Worm (Caenorhabditis elegans) whole organism, L1 larva: ENCODE data around the gene F13D12.3.

Source experiments
- C04F5.9 ChIP-seq: sonication (generic microtip); optimal IDR thresholded peaks from 2 replicates; lab custom pipeline; 2016; ENCODE audit warnings: missing genetic modification characterization, missing compliant biosample characterization
- C16A3.4 ChIP-seq: fragments of 150-350 bp; optimal IDR thresholded peaks from 2 replicates; lab custom pipeline; 2014; ENCODE audit warnings: missing biosample characterization, missing genetic modification characterization
- alr-1 ChIP-seq: fragments of 200-800 bp; sonication (Bioruptor generic); optimal IDR thresholded peaks from 2 replicates; lab custom pipeline; 2018; ENCODE audit warnings: borderline replicate concordance, mild to moderate bottlenecking, missing genetic modification characterization, missing compliant biosample characterization
- aly-2 ChIP-seq: fragments of 150-350 bp; optimal IDR thresholded peaks from 2 replicates; lab custom pipeline; 2014; ENCODE audit warnings: missing biosample characterization, missing genetic modification characterization
- ama-1 ChIP-seq: fragments of 150-350 bp; optimal IDR thresholded peaks from 2 replicates; lab custom pipeline; 2014
- blmp-1 ChIP-seq: fragments of 150-350 bp; optimal IDR thresholded peaks from 2 replicates; lab custom pipeline; 2014; ENCODE audit warnings: missing biosample characterization, missing genetic modification characterization
- ceh-63 ChIP-seq: fragments of 200-800 bp; sonication (Bioruptor generic); optimal IDR thresholded peaks from 2 replicates; lab custom pipeline; 2018; ENCODE audit warnings: mild to moderate bottlenecking, missing genetic modification characterization, missing compliant biosample characterization
- ceh-88 ChIP-seq: fragments of 200-800 bp; sonication (Bioruptor generic); IDR thresholded peaks from 2 replicates; pipeline ENCODE4 v1.3.6; 2022; ENCODE audit warnings: missing genetic modification characterization, missing compliant biosample characterization
- dpl-1 ChIP-seq, 3 experiments: fragments of 150-350 bp in 2 of 3; sonication (generic microtip) in 1 of 3; optimal IDR thresholded peaks; 2 replicates each; lab custom pipeline; 2014 to 2017; ENCODE audit warnings: missing biosample characterization in 3 of 3, missing genetic modification characterization in 3 of 3, missing genetic modification reagents in 3 of 3
- efl-1 ChIP-seq, 4 experiments: fragments of 150-350 bp; optimal IDR thresholded peaks in 3 of 4; peaks in 1 of 4; 1 replicate in 1 of 4; 2 replicates in 3 of 4; lab custom pipeline; 2014; ENCODE audit warnings: missing biosample characterization in 2 of 4, missing genetic modification characterization in 2 of 4, missing genetic modification reagents in 2 of 4
- egl-13 ChIP-seq: sonication (generic microtip); optimal IDR thresholded peaks from 2 replicates; lab custom pipeline; 2016; ENCODE audit warnings: missing genotype, missing genetic modification reagents, missing genetic modification characterization, missing compliant biosample characterization
- elt-2 ChIP-seq: sonication (generic microtip); optimal IDR thresholded peaks from 2 replicates; lab custom pipeline; 2016; ENCODE audit warnings: missing genetic modification characterization, mild to moderate bottlenecking, inconsistent platforms, missing compliant biosample characterization, missing genetic modification reagents
- fkh-4 ChIP-seq: sonication (generic microtip); optimal IDR thresholded peaks from 2 replicates; lab custom pipeline; 2016; ENCODE audit warnings: missing compliant biosample characterization, missing genetic modification characterization, borderline replicate concordance
- fkh-8 ChIP-seq: sonication (generic microtip); optimal IDR thresholded peaks from 2 replicates; lab custom pipeline; 2016; ENCODE audit warnings: mild to moderate bottlenecking, missing genetic modification characterization, missing compliant biosample characterization
- irx-1 ChIP-seq: sonication (generic microtip); optimal IDR thresholded peaks from 2 replicates; lab custom pipeline; 2016; ENCODE audit warnings: missing genetic modification characterization, missing compliant biosample characterization
- lin-35 ChIP-seq, 2 experiments: fragments of 150-350 bp; optimal IDR thresholded peaks; 2 replicates each; lab custom pipeline; 2014; ENCODE audit warnings: missing biosample characterization in 2 of 2, missing genetic modification characterization in 2 of 2, missing genetic modification reagents in 2 of 2
- lsy-2 ChIP-seq, 2 experiments: fragments of 150-350 bp; optimal IDR thresholded peaks; 2 replicates each; lab custom pipeline; 2014; ENCODE audit warnings: missing biosample characterization in 2 of 2, missing genetic modification characterization in 2 of 2
- mdl-1 ChIP-seq, 2 experiments: fragments of 150-350 bp; optimal IDR thresholded peaks; 2 replicates each; lab custom pipeline; 2014 to 2017; ENCODE audit warnings: missing biosample characterization in 2 of 2, missing genetic modification characterization in 2 of 2, inconsistent platforms in 1 of 2
- nhr-20 ChIP-seq: sonication (generic microtip); optimal IDR thresholded peaks from 2 replicates; lab custom pipeline; 2016; ENCODE audit warnings: mild to moderate bottlenecking, missing genetic modification characterization, missing compliant biosample characterization
- nhr-237 ChIP-seq: fragments of 150-350 bp; optimal IDR thresholded peaks from 2 replicates; lab custom pipeline; 2014; ENCODE audit warnings: missing biosample characterization, missing genetic modification characterization
- nhr-47 ChIP-seq: sonication (generic microtip); optimal IDR thresholded peaks from 2 replicates; lab custom pipeline; 2016; ENCODE audit warnings: mild to moderate bottlenecking, missing genetic modification characterization, moderate library complexity, missing compliant biosample characterization
- nhr-71 ChIP-seq: sonication (generic microtip); optimal IDR thresholded peaks from 2 replicates; lab custom pipeline; 2016; ENCODE audit warnings: mild to moderate bottlenecking, missing genetic modification characterization, moderate library complexity, missing compliant biosample characterization
- nhr-76 ChIP-seq: sonication (generic microtip); optimal IDR thresholded peaks from 2 replicates; lab custom pipeline; 2017; ENCODE audit warnings: missing biosample characterization, missing genetic modification characterization
- nhr-77 ChIP-seq: fragments of 150-350 bp; optimal IDR thresholded peaks from 2 replicates; lab custom pipeline; 2014; ENCODE audit warnings: missing biosample characterization, missing genetic modification characterization
- nhr-90 ChIP-seq: sonication (generic microtip); optimal IDR thresholded peaks from 2 replicates; lab custom pipeline; 2016; ENCODE audit warnings: mild to moderate bottlenecking, missing genetic modification characterization, missing compliant biosample characterization; ENCODE audit not compliant: poor library complexity
- pag-3 ChIP-seq: sonication (generic microtip); optimal IDR thresholded peaks from 2 replicates; lab custom pipeline; 2017; ENCODE audit warnings: missing genetic modification characterization, mild to moderate bottlenecking, missing compliant biosample characterization, antibody characterized with exemption, borderline replicate concordance; ENCODE audit not compliant: insufficient read depth
- pax-3 ChIP-seq: fragments of 200-800 bp; sonication (Bioruptor generic); optimal IDR thresholded peaks from 2 replicates; lab custom pipeline; 2018; ENCODE audit warnings: mild to moderate bottlenecking, missing genetic modification characterization, moderate library complexity, missing compliant biosample characterization
- rnt-1 ChIP-seq: sonication (generic microtip); optimal IDR thresholded peaks from 2 replicates; lab custom pipeline; 2016; ENCODE audit warnings: mild to moderate bottlenecking, missing genetic modification characterization, moderate library complexity, missing compliant biosample characterization
- snpc-4 ChIP-seq: fragments of 150-350 bp; optimal IDR thresholded peaks from 2 replicates; lab custom pipeline; 2014; ENCODE audit warnings: missing biosample characterization, missing genetic modification characterization
- snu-23 ChIP-seq: sonication (generic microtip); optimal IDR thresholded peaks from 2 replicates; lab custom pipeline; 2016; ENCODE audit warnings: missing genetic modification characterization, missing compliant biosample characterization
- sox-4 ChIP-seq: sonication (generic microtip); optimal IDR thresholded peaks from 2 replicates; lab custom pipeline; 2016; ENCODE audit warnings: missing genetic modification characterization, missing compliant biosample characterization
- sptf-1 ChIP-seq: fragments of 150-350 bp; optimal IDR thresholded peaks from 2 replicates; lab custom pipeline; 2014; ENCODE audit warnings: missing biosample characterization, missing genetic modification characterization
- tbx-2 ChIP-seq: sonication (generic microtip); optimal IDR thresholded peaks from 2 replicates; lab custom pipeline; 2016; ENCODE audit warnings: missing genetic modification characterization, missing compliant biosample characterization
- unc-62 ChIP-seq: fragments of 150-350 bp; optimal IDR thresholded peaks from 2 replicates; lab custom pipeline; 2014; ENCODE audit warnings: missing biosample characterization, missing genetic modification reagents, missing genetic modification characterization
- unc-98 ChIP-seq: fragments of 200-800 bp; sonication (Bioruptor generic); IDR thresholded peaks from 2 replicates; pipeline ENCODE4 v1.3.6; 2022; ENCODE audit warnings: missing genetic modification characterization, missing compliant biosample characterization
- xbp-1 ChIP-seq: sonication (generic microtip); optimal IDR thresholded peaks from 2 replicates; lab custom pipeline; 2016; ENCODE audit warnings: missing genetic modification characterization, missing compliant biosample characterization
- zip-4 ChIP-seq: fragments of 200-800 bp; sonication (Bioruptor generic); optimal IDR thresholded peaks from 2 replicates; lab custom pipeline; 2018; ENCODE audit warnings: mild to moderate bottlenecking, missing genetic modification characterization, moderate library complexity, missing compliant biosample characterization
- ztf-11 ChIP-seq, 2 experiments: sonication (generic microtip); optimal IDR thresholded peaks; 2 replicates each; lab custom pipeline; 2016 to 2017; ENCODE audit warnings: missing genetic modification characterization in 2 of 2, missing biosample characterization in 1 of 2, missing compliant biosample characterization in 1 of 2

Gene F13D12.3

ce11 chrII:11714728-11715127 lies 5.5 kb upstream of the F13D12.3 start:
- TF ChIP-seq pag-3 (tag; lab: Kevin White, UChicago) (no peak), snpc-4 (tag; lab: Kevin White, UChicago) (peak; percentile 75), ceh-63 (GFP tag; lab: Kevin White, UChicago) (no peak), C04F5.9 (tag; lab: Kevin White, UChicago) (no peak), nhr-71 (no peak), efl-1 (optimal IDR thresholded peaks at IDR 0.05; lab: Kevin White, UChicago) (no peak), efl-1 (GFP tag; optimal IDR thresholded peaks at IDR 0.05 in 1 of 2; lab: Kevin White, UChicago) (peak in 1 of 2 experiments; percentile 43), C16A3.4 (tag; lab: Kevin White, UChicago) (no peak)
- TF ChIP-seq, all 84 proteins: peak for 2

ce11 chrII:11719533-11719932 lies 669 bp upstream of the F13D12.3 start:
- TF ChIP-seq blmp-1 (tag; lab: Kevin White, UChicago) (peak; percentile 2), nhr-237 (tag; lab: Kevin White, UChicago) (no peak), snu-23 (GFP tag; lab: Kevin White, UChicago) (peak; percentile 15), lsy-2 (tag; optimal IDR thresholded peaks at IDR 0.05; lab: Kevin White, UChicago) (peak; percentile 17 to 21), nhr-71 (peak; percentile 30), egl-13 (no peak)
- TF ChIP-seq, all 84 proteins: peak for 4

ce11 chrII:11720819-11721218 lies 617 bp downstream of the F13D12.3 start:
- TF ChIP-seq nhr-237 (tag; lab: Kevin White, UChicago) (no peak), ceh-63 (GFP tag; lab: Kevin White, UChicago) (no peak), fkh-4 (tag; lab: Kevin White, UChicago) (no peak), snpc-4 (tag; lab: Kevin White, UChicago) (no peak), dpl-1 (GFP tag; optimal IDR thresholded peaks at IDR 0.05; lab: Kevin White, UChicago) (no peak), blmp-1 (tag; lab: Kevin White, UChicago) (no peak), elt-2 (tag; lab: Kevin White, UChicago) (no peak), pag-3 (tag; lab: Kevin White, UChicago) (no peak), irx-1 (no peak), ztf-11 (tag; optimal IDR thresholded peaks at IDR 0.05; lab: Kevin White, UChicago) (no peak), unc-62 (GFP tag; lab: Kevin White, UChicago) (no peak)

- no peak for TF ChIP-seq aly-2 (tag; lab: Kevin White, UChicago)
- TF ChIP-seq nhr-90 (tag; lab: Kevin White, UChicago), result no peak
- TF ChIP-seq sptf-1, result no peak
- TF ChIP-seq nhr-76, result no peak
- TF ChIP-seq ztf-11 (tag; optimal IDR thresholded peaks at IDR 0.05; lab: Kevin White, UChicago), result no peak
- TF ChIP-seq sox-4, result no peak
- TF ChIP-seq alr-1 (tag; lab: Kevin White, UChicago), result no peak
- no peak for TF ChIP-seq mdl-1 (tag; optimal IDR thresholded peaks at IDR 0.05; lab: Kevin White, UChicago)
- TF ChIP-seq lin-35 (GFP tag; optimal IDR thresholded peaks at IDR 0.05; lab: Kevin White, UChicago), result no peak
- no peak for TF ChIP-seq xbp-1
Observed at ce11 chrII:11721604-11722003, 1.4 kb downstream of the F13D12.3 start.

- TF ChIP-seq ama-1 (lab: Kevin White, UChicago) (no peak), fkh-8 (tag; lab: Kevin White, UChicago) (peak; percentile 90), pax-3 (tag; lab: Kevin White, UChicago) (peak; percentile 2), nhr-20 (no peak), nhr-77 (tag; lab: Kevin White, UChicago) (no peak), tbx-2 (tag; lab: Kevin White, UChicago) (no peak), unc-98 (no peak), nhr-71 (peak; percentile 11), elt-2 (tag; lab: Kevin White, UChicago) (no peak), rnt-1 (tag; lab: Kevin White, UChicago) (no peak), nhr-47 (tag; lab: Kevin White, UChicago) (no peak), blmp-1 (tag; lab: Kevin White, UChicago) (no peak), ceh-63 (GFP tag; lab: Kevin White, UChicago) (no peak), irx-1 (no peak), snu-23 (GFP tag; lab: Kevin White, UChicago) (no peak), ceh-88 (GFP tag; lab: Robert Waterston, UW) (no peak), zip-4 (GFP tag; lab: Kevin White, UChicago) (no peak), sox-4 (peak; percentile 17), C04F5.9 (tag; lab: Kevin White, UChicago) (no peak)
Observed at ce11 chrII:11722164-11722563, 2.0 kb downstream of the F13D12.3 start.
